Worm (Caenorhabditis elegans) whole organism, late embryonic: ENCODE measurements around the gene F21C10.4.

Experiments used
- ceh-31 ChIP-seq: sonication (generic microtip); optimal IDR thresholded peaks from 2 replicates; lab custom pipeline; 2016; ENCODE audit warnings: missing genetic modification characterization, missing compliant biosample characterization
- pax-1 ChIP-seq: fragments of 150-350 bp; optimal IDR thresholded peaks from 2 replicates; lab custom pipeline; 2014; ENCODE audit warnings: missing biosample characterization, missing genetic modification characterization

DNA sequence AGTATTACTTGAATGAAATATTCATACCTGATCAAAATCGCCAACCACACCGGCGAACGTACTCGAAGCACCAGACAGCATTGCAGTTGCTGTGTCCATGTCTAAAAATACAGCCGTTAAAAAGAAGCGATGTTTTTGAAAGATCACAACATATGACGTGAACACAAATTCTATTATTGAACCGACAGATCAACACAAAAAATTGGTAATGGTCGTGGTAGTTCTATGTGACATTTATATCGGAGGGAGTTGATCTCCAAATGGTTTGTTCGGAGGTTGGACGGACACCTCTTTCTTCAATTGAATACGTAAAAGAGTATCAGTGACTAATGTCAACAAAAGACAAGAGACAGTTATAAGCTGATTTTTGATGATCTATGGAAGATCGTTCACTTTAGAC, 14.9 kb downstream of the F21C10.4 start, which contains the start of gene pitr-3:
- TF ChIP-seq pax-1 = no peak
- TF ChIP-seq ceh-31 (tag; lab: Kevin White, UChicago) = no peak
